Worm (Caenorhabditis elegans) whole organism, L3 larva: ENCODE data around the gene F14F9.6.

Experiments
- R02D3.7 ChIP-seq: fragments of 150-350 bp; optimal IDR thresholded peaks from 2 replicates; lab custom pipeline; 2014; ENCODE audit warnings: missing biosample characterization, missing genetic modification characterization
- aly-2 ChIP-seq: fragments of 150-350 bp; optimal IDR thresholded peaks from 2 replicates; lab custom pipeline; 2014; ENCODE audit warnings: missing biosample characterization, missing genetic modification characterization
- ama-1 ChIP-seq: fragments of 150-350 bp; optimal IDR thresholded peaks from 2 replicates; lab custom pipeline; 2018
- ceh-28 ChIP-seq: fragments of 150-350 bp; optimal IDR thresholded peaks from 2 replicates; lab custom pipeline; 2014; ENCODE audit warnings: missing biosample characterization, missing genetic modification reagents, missing genetic modification characterization
- ceh-9 ChIP-seq: sonication (generic microtip); optimal IDR thresholded peaks from 2 replicates; lab custom pipeline; 2018; ENCODE audit warnings: missing biosample characterization, missing genetic modification characterization
- daf-12 ChIP-seq: fragments of 150-350 bp; optimal IDR thresholded peaks from 2 replicates; lab custom pipeline; 2014; ENCODE audit warnings: missing biosample characterization, missing genetic modification reagents, missing genetic modification characterization
- egl-27 ChIP-seq: sonication (generic microtip); optimal IDR thresholded peaks from 4 replicates; lab custom pipeline; 2017; ENCODE audit warnings: missing biosample characterization, missing genetic modification reagents, missing genetic modification characterization
- egl-5 ChIP-seq: fragments of 150-350 bp; optimal IDR thresholded peaks from 2 replicates; lab custom pipeline; 2017; ENCODE audit warnings: missing biosample characterization, missing genetic modification reagents, missing genetic modification characterization, inconsistent platforms
- elt-2 ChIP-seq: sonication (generic microtip); optimal IDR thresholded peaks from 2 replicates; lab custom pipeline; 2016; ENCODE audit warnings: missing genetic modification reagents, mild to moderate bottlenecking, missing genetic modification characterization, missing compliant biosample characterization
- elt-3 ChIP-seq, 3 experiments: fragments of 150-350 bp in 1 of 3; sonication (generic microtip) in 2 of 3; optimal IDR thresholded peaks; 2 replicates in 2 of 3; 4 replicates in 1 of 3; lab custom pipeline; 2014 to 2017; ENCODE audit warnings: missing biosample characterization in 3 of 3, missing genetic modification characterization in 3 of 3
- eor-1 ChIP-seq, 2 experiments: fragments of 150-350 bp; optimal IDR thresholded peaks; 2 replicates each; lab custom pipeline; 2014 to 2018; ENCODE audit warnings: missing biosample characterization in 2 of 2, missing genetic modification characterization in 2 of 2
- fkh-10 ChIP-seq: sonication (generic microtip); optimal IDR thresholded peaks from 2 replicates; lab custom pipeline; 2017; ENCODE audit warnings: missing biosample characterization, missing genetic modification reagents, missing genetic modification characterization
- fkh-2 ChIP-seq: fragments of 150-350 bp; optimal IDR thresholded peaks from 2 replicates; lab custom pipeline; 2014; ENCODE audit warnings: missing biosample characterization, missing genetic modification reagents, missing genetic modification characterization
- fos-1 ChIP-seq: fragments of 150-350 bp; optimal IDR thresholded peaks from 2 replicates; lab custom pipeline; 2014; ENCODE audit warnings: missing biosample characterization, missing genetic modification characterization
- hmg-11 ChIP-seq: sonication (generic microtip); optimal IDR thresholded peaks from 2 replicates; lab custom pipeline; 2016; ENCODE audit warnings: missing genetic modification characterization, missing compliant biosample characterization
- jun-1 ChIP-seq: fragments of 150-350 bp; optimal IDR thresholded peaks from 2 replicates; lab custom pipeline; 2014; ENCODE audit warnings: missing biosample characterization, missing genetic modification reagents, missing genetic modification characterization
- lin-15B ChIP-seq: fragments of 150-350 bp; optimal IDR thresholded peaks from 2 replicates; lab custom pipeline; 2014; ENCODE audit warnings: missing biosample characterization, missing genetic modification characterization
- lin-39 ChIP-seq: fragments of 150-350 bp; optimal IDR thresholded peaks from 2 replicates; lab custom pipeline; 2018; ENCODE audit warnings: missing biosample characterization, missing genetic modification reagents, missing genetic modification characterization
- mdl-1 ChIP-seq: fragments of 150-350 bp; optimal IDR thresholded peaks from 2 replicates; lab custom pipeline; 2014; ENCODE audit warnings: missing biosample characterization, missing genetic modification characterization
- mml-1 ChIP-seq: fragments of 150-350 bp; sonication (generic microtip); optimal IDR thresholded peaks from 3 replicates; lab custom pipeline; 2014; ENCODE audit warnings: missing biosample characterization, missing genetic modification characterization
- nfya-1 ChIP-seq: sonication (generic microtip); optimal IDR thresholded peaks from 2 replicates; lab custom pipeline; 2017; ENCODE audit warnings: missing genetic modification characterization, mild to moderate bottlenecking, missing compliant biosample characterization, antibody characterized with exemption, moderate library complexity; ENCODE audit not compliant: insufficient read depth
- nhr-12 ChIP-seq: fragments of 150-350 bp; optimal IDR thresholded peaks from 2 replicates; lab custom pipeline; 2014; ENCODE audit warnings: missing biosample characterization, missing genetic modification characterization
- nhr-237 ChIP-seq: fragments of 150-350 bp; optimal IDR thresholded peaks from 2 replicates; lab custom pipeline; 2014; ENCODE audit warnings: missing biosample characterization, missing genetic modification characterization
- nhr-25 ChIP-seq: sonication (generic microtip); optimal IDR thresholded peaks from 2 replicates; lab custom pipeline; 2017; ENCODE audit warnings: missing biosample characterization, missing genetic modification characterization
- nhr-28 ChIP-seq: fragments of 150-350 bp; optimal IDR thresholded peaks from 2 replicates; lab custom pipeline; 2014; ENCODE audit warnings: missing biosample characterization, missing genetic modification characterization
- nhr-43 ChIP-seq: sonication (generic microtip); optimal IDR thresholded peaks from 2 replicates; lab custom pipeline; 2016; ENCODE audit warnings: mild to moderate bottlenecking, missing genetic modification characterization, missing compliant biosample characterization; ENCODE audit not compliant: poor library complexity, severe bottlenecking
- nhr-77 ChIP-seq: fragments of 150-350 bp; optimal IDR thresholded peaks from 2 replicates; lab custom pipeline; 2014; ENCODE audit warnings: missing biosample characterization, missing genetic modification characterization
- pha-4 ChIP-seq: fragments of 150-350 bp; optimal IDR thresholded peaks from 2 replicates; lab custom pipeline; 2014; ENCODE audit warnings: missing biosample characterization, missing genetic modification reagents, missing genetic modification characterization
- pqm-1 ChIP-seq: fragments of 150-350 bp; optimal IDR thresholded peaks from 2 replicates; lab custom pipeline; 2017; ENCODE audit warnings: missing biosample characterization, missing genetic modification characterization, inconsistent platforms
- skn-1 ChIP-seq: fragments of 150-350 bp; optimal IDR thresholded peaks from 2 replicates; lab custom pipeline; 2014; ENCODE audit warnings: missing biosample characterization, missing genetic modification characterization
- tbx-2 ChIP-seq: sonication (generic microtip); optimal IDR thresholded peaks from 2 replicates; lab custom pipeline; 2016; ENCODE audit warnings: mild to moderate bottlenecking, missing genetic modification characterization, missing compliant biosample characterization
- unc-39 ChIP-seq: sonication (generic microtip); optimal IDR thresholded peaks from 4 replicates; lab custom pipeline; 2017; ENCODE audit warnings: missing biosample characterization, missing genetic modification characterization
- zag-1 ChIP-seq: fragments of 150-350 bp; optimal IDR thresholded peaks from 2 replicates; lab custom pipeline; 2014; ENCODE audit warnings: missing biosample characterization, missing genetic modification characterization
- ztf-4 ChIP-seq: fragments of 150-350 bp; optimal IDR thresholded peaks from 2 replicates; lab custom pipeline; 2014; ENCODE audit warnings: missing biosample characterization, missing genetic modification characterization

Gene F14F9.6

DNA sequence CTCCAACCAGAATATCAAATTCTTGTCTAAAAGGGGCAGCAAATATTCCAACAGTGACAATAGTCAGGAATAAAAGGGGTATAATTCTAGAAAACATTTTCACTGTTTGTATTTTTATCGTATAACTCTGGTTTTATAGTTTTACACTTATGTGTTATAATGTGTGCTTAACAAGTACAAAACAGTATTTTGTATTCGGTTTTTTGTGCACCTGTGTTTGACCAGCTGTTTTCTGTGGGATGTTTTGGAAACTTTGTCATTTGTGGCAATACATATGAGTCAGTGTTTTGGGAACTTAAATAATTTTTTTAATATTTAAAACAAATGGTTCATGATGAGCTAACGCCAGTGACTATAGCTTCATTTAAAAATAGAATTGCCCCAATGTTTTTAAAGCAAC, at the start of gene F14F9.6:
TSS of gene F14F9.6 (minus strand) at position 101 of the 400 bp plus-strand sequence.
- TF ChIP-seq nhr-12 (tag; lab: Kevin White, UChicago) (no peak), nhr-28 (tag; lab: Kevin White, UChicago) (no peak), lin-15B (no peak), nfya-1 (no peak), egl-27 (tag; lab: Kevin White, UChicago) (no peak), eor-1 (tag; optimal IDR thresholded peaks at IDR 0.05; lab: Kevin White, UChicago) (no peak), nhr-77 (tag; lab: Kevin White, UChicago) (no peak), nhr-25 (tag; lab: Kevin White, UChicago) (no peak), mml-1 (tag; lab: Kevin White, UChicago) (no peak), egl-5 (no peak), mdl-1 (tag; lab: Kevin White, UChicago) (no peak), tbx-2 (no peak)

DNA sequence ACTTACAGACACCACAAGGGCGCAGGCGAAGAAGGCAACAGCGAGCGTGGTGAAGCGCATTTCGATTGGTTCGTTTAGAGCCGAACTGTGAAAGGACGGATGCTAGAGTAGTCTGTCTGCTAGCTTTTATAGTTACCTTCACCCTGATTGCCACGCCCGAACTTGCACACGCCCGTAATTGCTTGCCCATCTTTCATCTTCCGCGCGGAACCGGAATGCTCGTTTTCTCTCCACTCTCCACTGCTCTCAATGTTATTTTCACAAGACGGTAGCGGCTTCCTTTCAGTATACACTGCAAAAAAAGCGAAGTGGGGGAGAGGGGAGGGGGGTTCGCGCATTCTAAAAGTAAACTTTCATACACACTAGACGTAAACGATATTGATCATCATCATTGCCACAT, 48.2 kb upstream of the F14F9.6 start, which contains the start of gene abu-8:
TSS of gene abu-8 (minus strand) at position 101 of the 400 bp plus-strand sequence.
- TF ChIP-seq nhr-77 (tag; lab: Kevin White, UChicago) = no peak
- no peak for TF ChIP-seq lin-39
- no peak for TF ChIP-seq elt-3 (tag; optimal IDR thresholded peaks at IDR 0.05; lab: Kevin White, UChicago)
- no peak for TF ChIP-seq ztf-4 (tag; lab: Kevin White, UChicago)

- peak; percentile 92 for TF ChIP-seq elt-2 (tag; lab: Kevin White, UChicago)
- no peak for TF ChIP-seq lin-39
- TF ChIP-seq jun-1 (tag; lab: Kevin White, UChicago) = peak; percentile 77
- TF ChIP-seq fkh-2 (tag; lab: Kevin White, UChicago) = no peak
- TF ChIP-seq eor-1 (tag; optimal IDR thresholded peaks at IDR 0.05; lab: Kevin White, UChicago) = no peak
- TF ChIP-seq pqm-1 = peak; percentile 88
- peak; percentile 42 for TF ChIP-seq pha-4 (tag; lab: Kevin White, UChicago)
Measured at ce11 chrV:5192501-5192900, 46.2 kb upstream of the F14F9.6 start, which contains the start of gene C03A7.13. TSS of gene C03A7.13 (minus strand) at chrV:5192543.

DNA sequence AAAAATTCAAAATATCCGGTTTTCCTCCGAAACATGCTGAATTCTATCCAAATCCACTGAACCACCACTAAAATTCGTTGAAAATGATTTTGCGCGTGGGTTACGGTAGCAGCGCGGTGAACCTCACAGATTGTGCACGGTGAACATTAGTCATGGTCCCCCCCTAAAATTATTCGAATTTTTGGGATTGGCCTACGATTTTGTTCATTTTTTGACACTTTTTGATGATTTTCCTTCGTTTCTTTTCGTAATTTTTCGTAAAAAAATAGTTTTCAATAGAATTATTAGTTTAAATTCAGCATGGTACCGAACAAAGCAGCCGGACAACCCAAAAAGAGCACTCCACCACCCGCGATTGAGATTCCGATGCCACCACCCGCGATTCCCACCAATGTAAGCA, 35.3 kb upstream of the F14F9.6 start, which contains the start of gene C03A7.2:
TSS of gene C03A7.2 (plus strand) at position 301 of the 400 bp plus-strand sequence.
- TF ChIP-seq ceh-9 (no peak), ceh-28 (tag; lab: Kevin White, UChicago) (no peak), egl-27 (tag; lab: Kevin White, UChicago) (no peak), nhr-25 (tag; lab: Kevin White, UChicago) (no peak), nhr-28 (tag; lab: Kevin White, UChicago) (no peak), daf-12 (tag; lab: Kevin White, UChicago) (no peak), nfya-1 (no peak)

- TF ChIP-seq egl-5 (no peak), elt-2 (tag; lab: Kevin White, UChicago) (peak; percentile 47), nhr-237 (tag; lab: Kevin White, UChicago) (no peak), pqm-1 (peak; percentile 42), ama-1 (lab: Kevin White, UChicago) (no peak), pha-4 (tag; lab: Kevin White, UChicago) (no peak)
Measured at ce11 chrV:5178051-5178450, 31.8 kb upstream of the F14F9.6 start.

DNA sequence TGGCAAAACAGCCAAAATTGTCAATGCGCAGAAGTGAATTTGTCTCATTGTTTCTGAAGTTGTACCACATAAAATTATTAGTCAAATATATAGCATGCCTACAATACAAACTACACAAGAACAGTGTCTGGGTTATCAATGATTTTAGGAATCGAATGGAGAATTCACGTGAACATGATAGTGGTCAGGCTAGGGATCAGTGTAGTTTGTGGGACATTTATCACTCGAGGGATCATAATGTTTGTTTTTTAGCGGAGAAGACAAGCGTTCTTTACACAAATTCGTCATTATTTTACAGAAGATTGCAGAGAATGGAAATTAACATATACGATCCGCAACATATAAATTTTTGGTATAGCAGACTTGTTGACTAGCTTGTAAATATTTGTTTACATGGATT, 30.9 kb upstream of the F14F9.6 start, which contains the start of gene ugt-51:
TSS of gene ugt-51 (minus strand) at position 101 of the 400 bp plus-strand sequence.
- no peak for TF ChIP-seq daf-12 (tag; lab: Kevin White, UChicago)
- TF ChIP-seq nhr-25 (tag; lab: Kevin White, UChicago) = no peak
- no peak for TF ChIP-seq aly-2 (tag; lab: Kevin White, UChicago)
- TF ChIP-seq pqm-1 = peak; percentile 17
- no peak for TF ChIP-seq R02D3.7 (tag; lab: Kevin White, UChicago)
- no peak for TF ChIP-seq elt-2 (tag; lab: Kevin White, UChicago)

DNA sequence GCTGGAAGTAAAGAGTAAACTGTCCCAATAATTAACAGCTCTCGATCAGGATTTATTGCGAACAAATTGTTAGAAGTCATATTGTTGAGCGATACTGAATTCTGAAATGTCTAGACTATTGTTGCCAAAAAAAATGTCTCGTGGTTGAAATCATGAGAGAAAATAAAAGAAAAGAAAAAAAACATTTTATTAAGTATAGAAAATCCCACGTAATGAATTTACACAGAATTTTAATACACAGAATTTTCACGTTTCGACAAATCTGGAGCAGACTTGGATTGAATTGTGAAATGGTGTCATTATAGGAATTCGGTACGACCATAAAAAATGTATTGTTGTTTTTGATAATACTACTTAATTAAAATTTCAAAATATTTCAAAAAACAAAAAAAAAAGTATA, 26.5 kb upstream of the F14F9.6 start, which contains the start of gene srt-65:
TSS of gene srt-65 (minus strand) at position 101 of the 400 bp plus-strand sequence.
- TF ChIP-seq skn-1 (tag; lab: Kevin White, UChicago) (no peak), elt-3 (tag; optimal IDR thresholded peaks at IDR 0.05; lab: Kevin White, UChicago) (no peak), nhr-25 (tag; lab: Kevin White, UChicago) (no peak), tbx-2 (no peak), fos-1 (tag; lab: Kevin White, UChicago) (no peak), fkh-2 (tag; lab: Kevin White, UChicago) (no peak), eor-1 (tag; optimal IDR thresholded peaks at IDR 0.05; lab: Kevin White, UChicago) (no peak), zag-1 (tag; lab: Kevin White, UChicago) (no peak), aly-2 (tag; lab: Kevin White, UChicago) (no peak), fkh-10 (no peak), ztf-4 (tag; lab: Kevin White, UChicago) (no peak), ama-1 (lab: Kevin White, UChicago) (no peak), nhr-43 (tag; lab: Kevin White, UChicago) (no peak), unc-39 (tag; lab: Kevin White, UChicago) (no peak), hmg-11 (tag; lab: Kevin White, UChicago) (no peak), elt-2 (tag; lab: Kevin White, UChicago) (no peak)
- TF ChIP-seq, all 47 proteins: peak for 0
